Worm (Caenorhabditis elegans) whole organism, early embryonic: ENCODE measurements around the gene F54C9.11.

ENCODE experiments used
- B0310.2 ChIP-seq: sonication (generic microtip); optimal IDR thresholded peaks from 2 replicates; lab custom pipeline; 2016; ENCODE audit warnings: mild to moderate bottlenecking, missing genetic modification characterization, missing compliant biosample characterization
- F13C5.2 ChIP-seq: sonication (generic microtip); optimal IDR thresholded peaks from 2 replicates; lab custom pipeline; 2017; ENCODE audit warnings: mild to moderate bottlenecking, missing genetic modification characterization, inconsistent platforms, missing compliant biosample characterization
- aly-1 ChIP-seq: sonication (generic microtip); optimal IDR thresholded peaks from 2 replicates; lab custom pipeline; 2016; ENCODE audit warnings: missing genetic modification characterization, missing compliant biosample characterization
- ama-1 ChIP-seq: fragments of 150-350 bp; optimal IDR thresholded peaks from 2 replicates; lab custom pipeline; 2014
- ceh-13 ChIP-seq: fragments of 200-800 bp; sonication (Bioruptor generic); optimal IDR thresholded peaks from 2 replicates; lab custom pipeline; 2018; ENCODE audit warnings: mild to moderate bottlenecking, missing genetic modification characterization, missing compliant biosample characterization
- ceh-36 ChIP-seq: sonication (generic microtip); optimal IDR thresholded peaks from 2 replicates; lab custom pipeline; 2016; ENCODE audit warnings: missing genetic modification characterization, inconsistent platforms, missing compliant biosample characterization
- ets-7 ChIP-seq: sonication (generic microtip); optimal IDR thresholded peaks from 2 replicates; lab custom pipeline; 2016; ENCODE audit warnings: missing genotype, missing genetic modification characterization, missing compliant biosample characterization
- flt-1 ChIP-seq: fragments of 200-800 bp; sonication (Bioruptor generic); IDR thresholded peaks from 2 replicates; pipeline ENCODE4 v1.3.6; 2022; ENCODE audit warnings: missing genetic modification characterization, missing compliant biosample characterization
- hmbx-1 ChIP-seq: sonication (generic microtip); optimal IDR thresholded peaks from 2 replicates; lab custom pipeline; 2016; ENCODE audit warnings: mild to moderate bottlenecking, missing genetic modification characterization, missing compliant biosample characterization
- hmg-4 ChIP-seq: fragments of 200-800 bp; sonication (Bioruptor generic); optimal IDR thresholded peaks from 2 replicates; lab custom pipeline; 2018; ENCODE audit warnings: mild to moderate bottlenecking, missing genetic modification characterization, missing compliant biosample characterization
- hnd-1 ChIP-seq: sonication (generic microtip); optimal IDR thresholded peaks from 2 replicates; lab custom pipeline; 2016; ENCODE audit warnings: missing genetic modification characterization, missing compliant biosample characterization
- pes-1 ChIP-seq: fragments of 200-800 bp; sonication (Bioruptor generic); IDR thresholded peaks from 2 replicates; pipeline ENCODE4 v1.3.6; 2022; ENCODE audit warnings: missing genetic modification reagents, missing genetic modification characterization, missing compliant biosample characterization
- scrt-1 ChIP-seq: fragments of 200-800 bp; sonication (Bioruptor generic); IDR thresholded peaks from 2 replicates; pipeline ENCODE4 v1.3.6; 2022; ENCODE audit warnings: missing genetic modification characterization, missing compliant biosample characterization
- sea-1 ChIP-seq: fragments of 200-800 bp; sonication (Bioruptor generic); conservative IDR thresholded peaks from 2 replicates; pipeline ENCODE4 v1.3.6; 2022; ENCODE audit warnings: missing genetic modification characterization, missing compliant biosample characterization
- tbx-11 ChIP-seq: fragments of 200-800 bp; sonication (Bioruptor generic); IDR thresholded peaks from 2 replicates; pipeline ENCODE4 v1.3.6; 2022; ENCODE audit warnings: missing genetic modification characterization, missing compliant biosample characterization
- tbx-37 ChIP-seq: fragments of 200-800 bp; sonication (Bioruptor generic); conservative IDR thresholded peaks from 2 replicates; pipeline ENCODE4 v1.3.6; 2022; ENCODE audit warnings: missing genetic modification reagents, missing genetic modification characterization, missing compliant biosample characterization
- tra-4 ChIP-seq: sonication (generic microtip); optimal IDR thresholded peaks from 2 replicates; lab custom pipeline; 2017; ENCODE audit warnings: missing genetic modification characterization, missing compliant biosample characterization

Gene F54C9.11

ce11 chrII:8562002-8562401, 22.9 kb downstream of the F54C9.11 start, which contains the start of gene F54C9.14:
Gene F54C9.14 (plus strand): TSS chrII:8562302.
- no peak for TF ChIP-seq tbx-11
- TF ChIP-seq ama-1 (lab: Kevin White, UChicago): no peak
- TF ChIP-seq hmbx-1 (tag; lab: Kevin White, UChicago): no peak
- no peak for TF ChIP-seq tra-4 (tag; lab: Kevin White, UChicago)
- no peak for TF ChIP-seq ets-7 (tag; lab: Kevin White, UChicago)
- no peak for TF ChIP-seq B0310.2
- TF ChIP-seq aly-1 (tag; lab: Kevin White, UChicago): no peak
- no peak for TF ChIP-seq ceh-13 (GFP tag; lab: Kevin White, UChicago)
- TF ChIP-seq hnd-1 (tag; lab: Kevin White, UChicago): no peak

ce11 chrII:8561227-8561626, 23.7 kb downstream of the F54C9.11 start, which contains the start of gene iff-2:
Gene iff-2 (minus strand): TSS chrII:8561367.
- TF ChIP-seq B0310.2 (no peak), scrt-1 (0 out of 2 replicates have a peak, but pooled peaks have one; percentile 55), tbx-11 (no peak), ceh-13 (GFP tag; lab: Kevin White, UChicago) (no peak), hnd-1 (tag; lab: Kevin White, UChicago) (no peak), hmg-4 (GFP tag; lab: Kevin White, UChicago) (peak; percentile 84), tbx-37 (GFP tag; lab: Robert Waterston, UW) (peak; percentile 35), F13C5.2 (tag; lab: Kevin White, UChicago) (peak; percentile 95), tra-4 (tag; lab: Kevin White, UChicago) (peak; percentile 50), sea-1 (peak; percentile 70), flt-1 (peak; percentile 57; the same call in 1 of the 2 replicates), aly-1 (tag; lab: Kevin White, UChicago) (peak; percentile 69), ceh-36 (tag; lab: Kevin White, UChicago) (peak; percentile 9), ets-7 (tag; lab: Kevin White, UChicago) (peak; percentile 8)

- no peak for TF ChIP-seq pes-1 (GFP tag; lab: Robert Waterston, UW)
- TF ChIP-seq tbx-37 (GFP tag; lab: Robert Waterston, UW): no peak
- TF ChIP-seq ceh-13 (GFP tag; lab: Kevin White, UChicago): no peak
- TF ChIP-seq hmg-4 (GFP tag; lab: Kevin White, UChicago): no peak
- TF ChIP-seq tra-4 (tag; lab: Kevin White, UChicago): no peak
- TF ChIP-seq B0310.2: no peak
- no peak for TF ChIP-seq hmbx-1 (tag; lab: Kevin White, UChicago)
- TF ChIP-seq aly-1 (tag; lab: Kevin White, UChicago): no peak
- no peak for TF ChIP-seq tbx-11
Measured at ce11 chrII:8559188-8559587, 25.7 kb downstream of the F54C9.11 start.

ce11 chrII:8556166-8556565, 28.7 kb downstream of the F54C9.11 start, which contains the start of gene glb-27:
Gene glb-27 (minus strand): TSS chrII:8556266.
- TF ChIP-seq tra-4 (tag; lab: Kevin White, UChicago) (no peak), B0310.2 (no peak)

- TF ChIP-seq tra-4 (tag; lab: Kevin White, UChicago) (no peak), tbx-37 (GFP tag; lab: Robert Waterston, UW) (no peak), ets-7 (tag; lab: Kevin White, UChicago) (no peak), hmbx-1 (tag; lab: Kevin White, UChicago) (no peak)
Measured at ce11 chrII:8554568-8554967, 30.3 kb downstream of the F54C9.11 start.

ce11 chrII:8551100-8551499, 33.8 kb downstream of the F54C9.11 start:
- TF ChIP-seq ets-7 (tag; lab: Kevin White, UChicago): no peak

ce11 chrII:8546975-8547374, 37.9 kb downstream of the F54C9.11 start:
- TF ChIP-seq B0310.2: peak; percentile 81
- TF ChIP-seq scrt-1: peak; percentile 92
- peak; percentile 82 for TF ChIP-seq tbx-37 (GFP tag; lab: Robert Waterston, UW)
- TF ChIP-seq flt-1: peak; percentile 92
- peak; percentile 91 for TF ChIP-seq tbx-11
- peak; percentile 76 for TF ChIP-seq ceh-13 (GFP tag; lab: Kevin White, UChicago)
- TF ChIP-seq tra-4 (tag; lab: Kevin White, UChicago): peak; percentile 70
- TF ChIP-seq ceh-36 (tag; lab: Kevin White, UChicago): peak; percentile 90
- TF ChIP-seq ets-7 (tag; lab: Kevin White, UChicago): peak; percentile 74
- peak; percentile 90 for TF ChIP-seq pes-1 (GFP tag; lab: Robert Waterston, UW)
- TF ChIP-seq ama-1 (lab: Kevin White, UChicago): no peak
- TF ChIP-seq hmbx-1 (tag; lab: Kevin White, UChicago): peak; percentile 77
- peak; percentile 85 for TF ChIP-seq sea-1
- peak; percentile 84 for TF ChIP-seq aly-1 (tag; lab: Kevin White, UChicago)
- TF ChIP-seq hnd-1 (tag; lab: Kevin White, UChicago): peak; percentile 74
- peak; percentile 86 for TF ChIP-seq F13C5.2 (tag; lab: Kevin White, UChicago)
- TF ChIP-seq hmg-4 (GFP tag; lab: Kevin White, UChicago): peak; percentile 93

- TF ChIP-seq aly-1 (tag; lab: Kevin White, UChicago) (no peak), hmbx-1 (tag; lab: Kevin White, UChicago) (no peak)
Measured at ce11 chrII:8545315-8545714, 39.6 kb downstream of the F54C9.11 start, which contains the start of gene decr-1.2. Gene decr-1.2 (plus strand): TSS chrII:8545615.
